Fruit fly (Drosophila melanogaster): ENCODE measurements around the gene EndoA.
A peak's percentile ranks its signal among the peaks of the same experiment; 100 is the strongest.

The EndoA gene

DNA sequence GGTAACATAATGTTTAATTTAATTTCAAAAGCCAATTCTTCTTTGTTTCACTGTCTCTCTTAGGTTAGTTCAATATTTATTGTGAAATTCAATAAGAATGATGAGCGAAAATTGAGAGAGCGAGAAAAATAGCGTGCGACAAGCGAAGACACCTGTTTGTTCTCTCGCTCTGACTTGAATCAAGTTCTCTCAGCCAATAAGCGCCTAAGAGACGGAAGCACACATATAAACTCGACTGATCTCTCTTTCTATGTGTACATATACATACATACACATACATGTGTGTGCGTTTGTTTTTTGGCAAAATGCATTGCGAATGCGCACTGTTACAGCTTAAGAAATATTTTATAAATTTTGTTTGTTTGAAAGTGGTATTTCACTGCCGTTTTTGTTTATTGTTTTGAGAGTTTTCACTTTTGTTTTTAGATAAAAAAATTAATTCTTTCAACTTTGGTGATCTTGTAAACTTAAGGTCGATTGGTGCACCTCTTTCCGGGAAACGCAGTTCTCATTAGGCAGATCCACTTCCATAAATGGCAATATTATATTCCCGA lies 16.9 kb downstream of the EndoA start (continued):
- no peak for TF ChIP-seq dysf (GFP tag; IDR thresholded peaks at IDR 0.05)
- no peak for TF ChIP-seq CG1792 (GFP tag; optimal IDR thresholded peaks at IDR 0.05)
- TF ChIP-seq CG6254 (GFP tag; optimal IDR thresholded peaks at IDR 0.05), result peak; percentile 16
- no peak for TF ChIP-seq E2f1 (GFP tag; IDR thresholded peaks at IDR 0.05)
- no peak for TF ChIP-seq B-H1 (GFP tag; IDR thresholded peaks at IDR 0.05)
- no peak for TF ChIP-seq sc (optimal IDR thresholded peaks at IDR 0.05)
- TF ChIP-seq sc (GFP tag; optimal IDR thresholded peaks at IDR 0.05), result no peak
- TF ChIP-seq CG33557 (GFP tag; optimal IDR thresholded peaks at IDR 0.05), result peak; percentile 11
- TF ChIP-seq Fer2 (tag; optimal IDR thresholded peaks at IDR 0.05), result no peak
- TF ChIP-seq CG30403 (GFP tag; optimal IDR thresholded peaks at IDR 0.05), result no peak
- TF ChIP-seq CG10462 (GFP tag; optimal IDR thresholded peaks at IDR 0.05), result no peak
- no peak for TF ChIP-seq CG2889 (GFP tag; IDR thresholded peaks at IDR 0.05)
- TF ChIP-seq Xbp1 (GFP tag; optimal IDR thresholded peaks at IDR 0.05), result no peak
- no peak for TF ChIP-seq CG6654 (GFP tag; optimal IDR thresholded peaks at IDR 0.05)
- TF ChIP-seq lab (GFP tag; optimal IDR thresholded peaks at IDR 0.05), result peak; percentile 18
- peak; percentile 20 for TF ChIP-seq CG3281 (GFP tag; optimal IDR thresholded peaks at IDR 0.05)
- TF ChIP-seq CG15011 (GFP tag; optimal IDR thresholded peaks at IDR 0.05), result no peak
- no peak for TF ChIP-seq Kr (GFP tag; optimal IDR thresholded peaks at IDR 0.05)
- TF ChIP-seq toy (GFP tag; IDR thresholded peaks at IDR 0.05), result no peak
- TF ChIP-seq CG34422 (GFP tag; IDR thresholded peaks at IDR 0.05), result peak; percentile 12; the same call in 1 of the 3 replicates
- TF ChIP-seq mirr (GFP tag; optimal IDR thresholded peaks at IDR 0.05), result no peak
- TF ChIP-seq BEAF-32 (GFP tag; optimal IDR thresholded peaks at IDR 0.05), result no peak
- peak; percentile 19 for TF ChIP-seq CG1603 (tag; optimal IDR thresholded peaks at IDR 0.05)
- TF ChIP-seq ERR (GFP tag; optimal IDR thresholded peaks at IDR 0.05), result no peak
- TF ChIP-seq ash1 (GFP tag; optimal IDR thresholded peaks at IDR 0.05), result no peak

- TF ChIP-seq ap (GFP tag; IDR thresholded peaks at IDR 0.05), result no peak
- no peak for TF ChIP-seq tx (GFP tag; optimal IDR thresholded peaks at IDR 0.05)
- TF ChIP-seq CG6854 (GFP tag; optimal IDR thresholded peaks at IDR 0.05), result no peak
- TF ChIP-seq cas (GFP tag; IDR thresholded peaks at IDR 0.05), result no peak
- no peak for TF ChIP-seq B-H1 (GFP tag; IDR thresholded peaks at IDR 0.05)
- TF ChIP-seq luna (GFP tag; optimal IDR thresholded peaks at IDR 0.05), result no peak
- no peak for TF ChIP-seq CG15696 (tag; optimal IDR thresholded peaks at IDR 0.05)
- TF ChIP-seq crol (GFP tag; IDR thresholded peaks at IDR 0.05), result 0 out of 2 replicates have a peak, but pooled peaks have one; percentile 11
- peak; percentile 64; the same call in 1 of the 3 replicates for TF ChIP-seq CG34422 (GFP tag; IDR thresholded peaks at IDR 0.05)
- peak; percentile 69 for TF ChIP-seq scrt (GFP tag; optimal IDR thresholded peaks at IDR 0.05)
- peak; percentile 39; the same call in 1 of the 3 replicates for TF ChIP-seq z (GFP tag; IDR thresholded peaks at IDR 0.05)
- no peak for TF ChIP-seq ssp (GFP tag; IDR thresholded peaks at IDR 0.05)
- TF ChIP-seq fd3F (GFP tag; optimal IDR thresholded peaks at IDR 0.05), result no peak
- TF ChIP-seq Ravus (GFP tag; IDR thresholded peaks at IDR 0.05), result no peak
- no peak for TF ChIP-seq ttk (GFP tag; IDR thresholded peaks at IDR 0.05)
- TF ChIP-seq ash1 (GFP tag; optimal IDR thresholded peaks at IDR 0.05), result no peak
- TF ChIP-seq Doc2 (GFP tag; IDR thresholded peaks at IDR 0.05), result no peak
- TF ChIP-seq CG12391 (tag; optimal IDR thresholded peaks at IDR 0.05), result no peak
- no peak for TF ChIP-seq Sry-β (GFP tag; optimal IDR thresholded peaks at IDR 0.05)
- TF ChIP-seq tll (GFP tag; optimal IDR thresholded peaks at IDR 0.05), result no peak
- no peak for TF ChIP-seq CG12942 (GFP tag; optimal IDR thresholded peaks at IDR 0.05)
- no peak for TF ChIP-seq CG3281 (GFP tag; optimal IDR thresholded peaks at IDR 0.05)
- TF ChIP-seq unc-4 (GFP tag; IDR thresholded peaks at IDR 0.05; ENCODE audit: partially characterized antibody), result no peak
- TF ChIP-seq pfk (GFP tag; optimal IDR thresholded peaks at IDR 0.05), result no peak
- no peak for TF ChIP-seq zen2 (GFP tag; IDR thresholded peaks at IDR 0.05; ENCODE audit: partially characterized antibody)
- TF ChIP-seq CG10565 (GFP tag; optimal IDR thresholded peaks at IDR 0.05), result no peak
- no peak for TF ChIP-seq salm (tag; optimal IDR thresholded peaks at IDR 0.05)
Measured at dm6 chr3R:18923802-18924635, 17.6 kb downstream of the EndoA start.

All from whole organism, embryonic.